Fruit fly (Drosophila melanogaster) whole organism, wandering third instar larva: Measurements from ENCODE around the gene CG34428.

ENCODE experiments used
- Abd-B ChIP-seq: fragments of >200 bp; optimal IDR thresholded peaks from 2 replicates; lab custom pipeline; 2017; ENCODE audit warnings: missing biosample characterization, missing genetic modification characterization
- CG32264 ChIP-seq: fragments of 200-800 bp; sonication (Bioruptor generic); optimal IDR thresholded peaks from 2 replicates; lab custom pipeline; 2016; ENCODE audit warnings: missing biosample characterization, missing genetic modification characterization
- CG9705 ChIP-seq: fragments of 200-800 bp; sonication (Bioruptor generic); optimal IDR thresholded peaks from 2 replicates; lab custom pipeline; 2018; ENCODE audit warnings: missing biosample characterization, mild to moderate bottlenecking, missing genetic modification characterization
- CrebA ChIP-seq: fragments of 200-800 bp; sonication (Bioruptor generic); optimal IDR thresholded peaks from 2 replicates; lab custom pipeline; 2016; ENCODE audit warnings: missing biosample characterization, mild to moderate bottlenecking, missing genetic modification characterization, borderline replicate concordance
- Dfd ChIP-seq: fragments of >200 bp; optimal IDR thresholded peaks from 2 replicates; lab custom pipeline; 2017; ENCODE audit warnings: missing biosample characterization, missing genetic modification characterization
- Dif ChIP-seq: fragments of 200-275, 200-300 bp; sonication (Bioruptor generic); optimal IDR thresholded peaks from 2 replicates; lab custom pipeline; 2018; ENCODE audit warnings: missing biosample characterization, missing genetic modification characterization; ENCODE audit not compliant: partially characterized antibody
- GATAd ChIP-seq: sonication (Bioruptor generic); optimal IDR thresholded peaks from 2 replicates; lab custom pipeline; 2016; ENCODE audit warnings: missing biosample characterization, missing genetic modification characterization
- HLH106 ChIP-seq: fragments of 200-800 bp; optimal IDR thresholded peaks from 3 replicates; lab custom pipeline; 2019; ENCODE audit warnings: missing biosample characterization, mild to moderate bottlenecking, missing genetic modification characterization, moderate library complexity
- Hnf4 ChIP-seq: fragments of 200-800 bp; sonication (Bioruptor generic); optimal IDR thresholded peaks from 2 replicates; lab custom pipeline; 2016; ENCODE audit warnings: missing biosample characterization, mild to moderate bottlenecking, missing genetic modification characterization
- Hr78 ChIP-seq: fragments of >200 bp; optimal IDR thresholded peaks from 2 replicates; lab custom pipeline; 2017; ENCODE audit warnings: missing biosample characterization, missing genetic modification characterization
- Hr83 ChIP-seq: fragments of 200-300 bp; sonication (Bioruptor generic); optimal IDR thresholded peaks from 2 replicates; lab custom pipeline; 2016; ENCODE audit warnings: missing biosample characterization, mild to moderate bottlenecking, missing genetic modification characterization, moderate library complexity; ENCODE audit not compliant: poor library complexity, severe bottlenecking
- Jra ChIP-seq: sonication (Bioruptor generic); optimal IDR thresholded peaks from 2 replicates; lab custom pipeline; 2016; ENCODE audit warnings: missing biosample characterization, missing genetic modification characterization
- Mio ChIP-seq: sonication (Bioruptor generic); optimal IDR thresholded peaks from 2 replicates; lab custom pipeline; 2016; ENCODE audit warnings: missing biosample characterization, missing genetic modification characterization
- Myc ChIP-seq: fragments of >200 bp; optimal IDR thresholded peaks from 2 replicates; lab custom pipeline; 2017
- N ChIP-seq: fragments of >200 bp; optimal IDR thresholded peaks from 2 replicates; lab custom pipeline; 2018; ENCODE audit warnings: missing biosample characterization, missing external identifiers, missing genetic modification characterization
- OdsH ChIP-seq: fragments of 200-800 bp; sonication (Bioruptor generic); optimal IDR thresholded peaks from 2 replicates; lab custom pipeline; 2016; ENCODE audit warnings: missing biosample characterization, mild to moderate bottlenecking, missing genetic modification characterization
- Rel ChIP-seq, 2 experiments: fragments of 200-800 bp; sonication (Bioruptor generic) in 1 of 2; optimal IDR thresholded peaks; 2 replicates in 1 of 2; 3 replicates in 1 of 2; lab custom pipeline; 2016 to 2019; ENCODE audit warnings: mild to moderate bottlenecking in 2 of 2, missing biosample characterization in 2 of 2, missing genetic modification characterization in 2 of 2, moderate library complexity in 1 of 2
- Sp1 ChIP-seq: fragments of 200-800 bp; sonication (Bioruptor generic); optimal IDR thresholded peaks from 3 replicates; lab custom pipeline; 2019; ENCODE audit warnings: missing biosample characterization, mild to moderate bottlenecking, missing genetic modification characterization, moderate library complexity
- Vsx2 ChIP-seq: fragments of 200-300, 225-300 bp; sonication (Bioruptor generic); optimal IDR thresholded peaks from 2 replicates; lab custom pipeline; 2018; ENCODE audit warnings: missing biosample characterization, missing genetic modification characterization; ENCODE audit not compliant: partially characterized antibody
- br ChIP-seq: fragments of 200-800 bp; sonication (Bioruptor generic); optimal IDR thresholded peaks from 2 replicates; lab custom pipeline; 2016; ENCODE audit warnings: missing biosample characterization, missing genetic modification characterization
- brk ChIP-seq: fragments of 200-800 bp; sonication (Bioruptor generic); optimal IDR thresholded peaks from 2 replicates; lab custom pipeline; 2016; ENCODE audit warnings: missing biosample characterization, mild to moderate bottlenecking, missing genetic modification characterization
- dl ChIP-seq, 2 experiments: fragments of 175-275, 200-275 bp in 1 of 2; fragments of 200-275 bp in 1 of 2; sonication (Bioruptor generic); optimal IDR thresholded peaks; lab custom pipeline; 2018; ENCODE audit warnings: mild to moderate bottlenecking in 2 of 2, missing biosample characterization in 2 of 2, missing genetic modification characterization in 2 of 2, moderate library complexity in 2 of 2; ENCODE audit not compliant: partially characterized antibody in 2 of 2, insufficient read depth in 1 of 2
- dmrt93B ChIP-seq: fragments of 200-800 bp; sonication (Bioruptor generic); optimal IDR thresholded peaks from 2 replicates; lab custom pipeline; 2018; ENCODE audit warnings: missing biosample characterization, mild to moderate bottlenecking, missing genetic modification characterization
- dsf ChIP-seq: sonication (Bioruptor generic); optimal IDR thresholded peaks from 2 replicates; lab custom pipeline; 2016; ENCODE audit warnings: missing biosample characterization, missing genetic modification characterization, borderline replicate concordance
- ey ChIP-seq: fragments of 200-800 bp; sonication (Bioruptor generic); optimal IDR thresholded peaks from 2 replicates; lab custom pipeline; 2016; ENCODE audit warnings: missing biosample characterization, missing genetic modification characterization
- foxo ChIP-seq, 2 experiments: fragments of 200-800 bp; sonication (Bioruptor generic); optimal IDR thresholded peaks; 2 replicates in 1 of 2; 3 replicates in 1 of 2; lab custom pipeline; 2016 to 2017; ENCODE audit warnings: missing biosample characterization in 2 of 2, missing genetic modification characterization in 2 of 2
- fru ChIP-seq: fragments of 200-800 bp; sonication (Bioruptor generic); optimal IDR thresholded peaks from 3 replicates; lab custom pipeline; 2016; ENCODE audit warnings: missing biosample characterization, mild to moderate bottlenecking, missing genetic modification characterization
- h ChIP-seq: fragments of 200-800 bp; sonication (Bioruptor generic); optimal IDR thresholded peaks from 3 replicates; lab custom pipeline; 2016; ENCODE audit warnings: missing biosample characterization, mild to moderate bottlenecking, missing genetic modification characterization
- jim ChIP-seq: fragments of 175-275, 200-325 bp; sonication (Bioruptor generic); optimal IDR thresholded peaks from 2 replicates; lab custom pipeline; 2016; ENCODE audit warnings: missing biosample characterization, mild to moderate bottlenecking, missing genetic modification characterization
- lola ChIP-seq: fragments of >200 bp; optimal IDR thresholded peaks from 2 replicates; lab custom pipeline; 2017; ENCODE audit warnings: missing biosample characterization, missing genetic modification characterization
- pan ChIP-seq: fragments of >200 bp; optimal IDR thresholded peaks from 2 replicates; lab custom pipeline; 2017
- psq ChIP-seq: fragments of 200-800 bp; sonication (Bioruptor generic); optimal IDR thresholded peaks from 3 replicates; lab custom pipeline; 2017; ENCODE audit warnings: missing biosample characterization, mild to moderate bottlenecking, missing genetic modification characterization, moderate library complexity
- rgr ChIP-seq: fragments of 200-800 bp; sonication (Bioruptor generic); optimal IDR thresholded peaks from 3 replicates; lab custom pipeline; 2016; ENCODE audit warnings: missing biosample characterization, mild to moderate bottlenecking, missing genetic modification characterization
- sage ChIP-seq: fragments of 200-800 bp; sonication (Bioruptor generic); optimal IDR thresholded peaks from 2 replicates; lab custom pipeline; 2016; ENCODE audit warnings: missing biosample characterization, mild to moderate bottlenecking, missing genetic modification characterization
- sv ChIP-seq: fragments of 200-800 bp; sonication (Bioruptor generic); optimal IDR thresholded peaks from 3 replicates; lab custom pipeline; 2016; ENCODE audit warnings: missing biosample characterization, missing genetic modification characterization
- tai ChIP-seq: sonication (Bioruptor generic); optimal IDR thresholded peaks from 2 replicates; lab custom pipeline; 2016; ENCODE audit warnings: missing biosample characterization, missing genetic modification characterization
- usp ChIP-seq: fragments of >200 bp; optimal IDR thresholded peaks from 2 replicates; lab custom pipeline; 2017; ENCODE audit warnings: missing biosample characterization, missing genetic modification characterization
- woc ChIP-seq: sonication (Bioruptor generic); optimal IDR thresholded peaks from 2 replicates; lab custom pipeline; 2016; ENCODE audit warnings: missing biosample characterization, mild to moderate bottlenecking, missing genetic modification characterization

The CG34428 gene

dm6 chr3L:13061322-13061809 lies at the start of gene CG34428, which contains the start of gene CG14115:
TSS of gene CG34428 (plus strand) at chr3L:13061759.
TSS of gene CG14115 (minus strand) at chr3L:13061422.
- TF ChIP-seq fru (GFP tag; lab: Kevin White, UChicago) (no peak), woc (GFP tag; lab: Kevin White, UChicago) (no peak), CG9705 (no peak), Dfd (GFP tag; lab: Kevin White, UChicago) (no peak), jim (no peak), Hnf4 (GFP tag; lab: Kevin White, UChicago) (no peak), sage (GFP tag; lab: Kevin White, UChicago) (no peak), CrebA (no peak), dmrt93B (GFP tag; lab: Kevin White, UChicago) (no peak)

- TF ChIP-seq Vsx2 (GFP tag; lab: Kevin White, UChicago): no peak
- TF ChIP-seq Rel (GFP tag; optimal IDR thresholded peaks at IDR 0.05; lab: Kevin White, UChicago): no peak
- TF ChIP-seq Rel (tag; optimal IDR thresholded peaks at IDR 0.05; lab: Kevin White, UChicago): peak; percentile 90
- TF ChIP-seq tai: no peak
Observed at dm6 chr3L:13014693-13015092, 46.9 kb upstream of the CG34428 start.

- TF ChIP-seq Hnf4 (GFP tag; lab: Kevin White, UChicago) (peak; percentile 61), sv (GFP tag; lab: Kevin White, UChicago) (no peak), pan (lab: Kevin White, UChicago) (no peak), Dfd (GFP tag; lab: Kevin White, UChicago) (no peak), br (no peak), Hr78 (no peak), dsf (GFP tag; lab: Kevin White, UChicago) (no peak), rgr (GFP tag; lab: Kevin White, UChicago) (peak; percentile 56), woc (GFP tag; lab: Kevin White, UChicago) (peak; percentile 19), OdsH (GFP tag; lab: Kevin White, UChicago) (no peak), foxo (GFP tag; optimal IDR thresholded peaks at IDR 0.05; lab: Kevin White, UChicago) (no peak), Sp1 (GFP tag; lab: Kevin White, UChicago) (no peak), jim (no peak), Vsx2 (GFP tag; lab: Kevin White, UChicago) (no peak), dl (GFP tag; optimal IDR thresholded peaks at IDR 0.05; lab: Kevin White, UChicago; ENCODE audit: insufficient read depth in 1 of 2, partially characterized antibody in 2 of 2) (no peak), lola (GFP tag; lab: Kevin White, UChicago) (no peak), Abd-B (no peak), CG32264 (no peak), Mio (GFP tag; lab: Kevin White, UChicago) (no peak), GATAd (peak; percentile 8), sage (GFP tag; lab: Kevin White, UChicago) (no peak), fru (GFP tag; lab: Kevin White, UChicago) (no peak), tai (peak; percentile 74), Jra (GFP tag; lab: Kevin White, UChicago) (peak; percentile 75), ey (GFP tag; lab: Kevin White, UChicago) (peak; percentile 8), HLH106 (peak; percentile 27), usp (GFP tag; lab: Kevin White, UChicago) (no peak), brk (peak; percentile 59), CG9705 (no peak), Hr83 (GFP tag; lab: Kevin White, UChicago) (peak; percentile 35), dmrt93B (GFP tag; lab: Kevin White, UChicago) (no peak), Dif (no peak), CrebA (no peak), N (GFP tag; lab: Kevin White, UChicago) (no peak), Rel (GFP tag; optimal IDR thresholded peaks at IDR 0.05; lab: Kevin White, UChicago) (no peak), Rel (tag; optimal IDR thresholded peaks at IDR 0.05; lab: Kevin White, UChicago) (no peak), Myc (no peak), psq (GFP tag; lab: Kevin White, UChicago) (peak; percentile 33), h (no peak)
Observed at dm6 chr3L:13015195-13015822, 46.2 kb upstream of the CG34428 start, which contains the start of gene MICAL-like. TSS of gene MICAL-like (minus strand) at chr3L:13015332.
